Fruit fly (Drosophila melanogaster): ENCODE data around the gene ymp.

The ymp gene

DNA sequence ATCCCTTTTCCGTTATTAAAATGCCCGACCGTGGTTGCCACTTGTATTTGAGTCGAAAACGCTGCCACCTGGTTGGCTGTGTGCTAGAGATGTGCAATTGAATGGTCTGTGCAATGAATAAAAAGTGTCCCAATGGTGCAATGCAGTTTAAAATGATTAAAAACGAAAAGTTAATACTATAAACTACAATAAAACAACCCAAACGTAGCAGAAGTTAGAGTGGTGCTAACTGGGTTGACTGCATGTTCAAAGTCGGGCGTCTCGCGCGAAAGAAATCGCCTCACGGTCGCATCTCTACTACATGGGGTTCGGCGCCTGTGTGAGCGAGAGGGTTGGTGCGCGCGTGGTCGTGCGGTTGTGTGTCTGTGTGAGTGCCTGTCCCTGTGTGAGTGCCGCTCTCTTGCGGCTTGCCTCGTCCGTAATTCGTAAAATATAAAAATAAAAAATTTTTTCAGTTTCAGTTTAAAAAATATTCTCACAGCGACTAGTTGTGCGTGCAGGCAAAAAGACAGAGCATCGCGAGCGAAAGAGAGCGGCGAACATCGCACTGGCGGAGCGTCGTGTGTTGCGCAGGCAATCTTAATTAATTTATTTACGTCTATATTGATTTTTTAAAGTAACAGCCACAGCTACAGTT, 38.1 kb upstream of the ymp start:
- peak; percentile 83 for TF ChIP-seq zen (tag; optimal IDR thresholded peaks at IDR 0.05)
- TF ChIP-seq Dp (GFP tag; optimal IDR thresholded peaks at IDR 0.05) = peak; percentile 92
- peak; percentile 49 for TF ChIP-seq CG10565 (GFP tag; optimal IDR thresholded peaks at IDR 0.05)
- TF ChIP-seq HLH54F (GFP tag; optimal IDR thresholded peaks at IDR 0.05) = peak; percentile 98
- TF ChIP-seq CG5180 (GFP tag; optimal IDR thresholded peaks at IDR 0.05) = peak; percentile 77
- peak; percentile 43 for TF ChIP-seq CG15073 (GFP tag; optimal IDR thresholded peaks at IDR 0.05)
- peak; percentile 95 for TF ChIP-seq CG12769 (tag; optimal IDR thresholded peaks at IDR 0.05)
- peak; percentile 91 for TF ChIP-seq kay (GFP tag; optimal IDR thresholded peaks at IDR 0.05)
- peak; percentile 91 for TF ChIP-seq pzg (GFP tag; optimal IDR thresholded peaks at IDR 0.05)
- TF ChIP-seq Ada2b (GFP tag; IDR thresholded peaks at IDR 0.05) = peak; percentile 86
- peak; percentile 86 for TF ChIP-seq CG11247 (GFP tag; IDR thresholded peaks at IDR 0.05)
- peak; percentile 78; the same call in 1 of the 3 replicates for TF ChIP-seq CG3726 (GFP tag; IDR thresholded peaks at IDR 0.05)
- TF ChIP-seq Doc3 (GFP tag; IDR thresholded peaks at IDR 0.05; ENCODE audit: partially characterized antibody) = peak; percentile 96
- TF ChIP-seq gt (GFP tag; IDR thresholded peaks at IDR 0.05) = peak; percentile 79
- peak; percentile 95 for TF ChIP-seq CG4404 (GFP tag; IDR thresholded peaks at IDR 0.05)
- peak; percentile 73 for TF ChIP-seq jing (GFP tag; optimal IDR thresholded peaks at IDR 0.05)
- peak; percentile 80 for TF ChIP-seq CG14050 (GFP tag; IDR thresholded peaks at IDR 0.05)
- peak; percentile 89 for TF ChIP-seq tgo (GFP tag; IDR thresholded peaks at IDR 0.05)
- peak; percentile 96 to 97 for TF ChIP-seq dpn (GFP tag; optimal IDR thresholded peaks at IDR 0.05)
- peak; percentile 85 for TF ChIP-seq Hand (GFP tag; optimal IDR thresholded peaks at IDR 0.05)
- TF ChIP-seq gem (tag; optimal IDR thresholded peaks at IDR 0.05) = peak; percentile 94
- TF ChIP-seq PHDP (tag; optimal IDR thresholded peaks at IDR 0.05) = peak; percentile 89
- peak; percentile 70; the same call in 1 of the 4 replicates for TF ChIP-seq chinmo (GFP tag; IDR thresholded peaks at IDR 0.05; ENCODE audit: partially characterized antibody)
- TF ChIP-seq CoRest (tag; optimal IDR thresholded peaks at IDR 0.05) = peak; percentile 95
- TF ChIP-seq phol (tag; optimal IDR thresholded peaks at IDR 0.05) = peak; percentile 95
- peak; percentile 87 for TF ChIP-seq danr (GFP tag; IDR thresholded peaks at IDR 0.05)
- TF ChIP-seq CG13624 (GFP tag; optimal IDR thresholded peaks at IDR 0.05) = peak; percentile 97
- TF ChIP-seq jumu (GFP tag; optimal IDR thresholded peaks at IDR 0.05) = peak; percentile 98
- TF ChIP-seq CHES-1-like (GFP tag; optimal IDR thresholded peaks at IDR 0.05) = peak; percentile 97
- TF ChIP-seq GATAe (GFP tag; conservative IDR thresholded peaks at IDR 0.05) = peak; percentile 50; the same call in 1 of the 2 replicates
- peak; percentile 86 for TF ChIP-seq Nf-YC (tag; optimal IDR thresholded peaks at IDR 0.05)
- TF ChIP-seq eyg (GFP tag; optimal IDR thresholded peaks at IDR 0.05) = peak; percentile 94
- peak; percentile 92 for TF ChIP-seq CG15514 (GFP tag; optimal IDR thresholded peaks at IDR 0.05)
- peak; percentile 86 for TF ChIP-seq CG14860 (GFP tag; IDR thresholded peaks at IDR 0.05; ENCODE audit: partially characterized antibody)
- peak; percentile 96 for TF ChIP-seq CG14710 (tag; optimal IDR thresholded peaks at IDR 0.05)
- no peak for TF ChIP-seq CG4360 (GFP tag; IDR thresholded peaks at IDR 0.05)
- peak; percentile 89 for TF ChIP-seq twi (tag; optimal IDR thresholded peaks at IDR 0.05)
- peak; percentile 95 for TF ChIP-seq maf-S (GFP tag; optimal IDR thresholded peaks at IDR 0.05)
- TF ChIP-seq HmgD (GFP tag; optimal IDR thresholded peaks at IDR 0.05) = peak; percentile 98
- peak; percentile 68 for TF ChIP-seq CG1529 (GFP tag; optimal IDR thresholded peaks at IDR 0.05)
- TF ChIP-seq CkIIα-i1 (GFP tag; IDR thresholded peaks at IDR 0.05) = 0 out of 2 replicates have a peak, but pooled peaks have one; percentile 21
- TF ChIP-seq vvl (GFP tag; IDR thresholded peaks at IDR 0.05) = peak; percentile 91
- TF ChIP-seq gsb (GFP tag; IDR thresholded peaks at IDR 0.05) = peak; percentile 62; the same call in 1 of the 2 replicates
- TF ChIP-seq Xbp1 (GFP tag; optimal IDR thresholded peaks at IDR 0.05) = peak; percentile 96
- peak; percentile 92 for TF ChIP-seq CG11504 (tag; optimal IDR thresholded peaks at IDR 0.05)
- TF ChIP-seq Abd-B (GFP tag; optimal IDR thresholded peaks at IDR 0.05) = peak; percentile 93
- peak; percentile 97 for TF ChIP-seq CG30403 (GFP tag; optimal IDR thresholded peaks at IDR 0.05)
- TF ChIP-seq Nf-YB (GFP tag; optimal IDR thresholded peaks at IDR 0.05) = peak; percentile 73
- TF ChIP-seq CG8388 (GFP tag; optimal IDR thresholded peaks at IDR 0.05) = peak; percentile 83

Measured in whole organism, embryonic.